Fruit fly (Drosophila melanogaster): Measurements from ENCODE around the gene PolH.

DNA sequence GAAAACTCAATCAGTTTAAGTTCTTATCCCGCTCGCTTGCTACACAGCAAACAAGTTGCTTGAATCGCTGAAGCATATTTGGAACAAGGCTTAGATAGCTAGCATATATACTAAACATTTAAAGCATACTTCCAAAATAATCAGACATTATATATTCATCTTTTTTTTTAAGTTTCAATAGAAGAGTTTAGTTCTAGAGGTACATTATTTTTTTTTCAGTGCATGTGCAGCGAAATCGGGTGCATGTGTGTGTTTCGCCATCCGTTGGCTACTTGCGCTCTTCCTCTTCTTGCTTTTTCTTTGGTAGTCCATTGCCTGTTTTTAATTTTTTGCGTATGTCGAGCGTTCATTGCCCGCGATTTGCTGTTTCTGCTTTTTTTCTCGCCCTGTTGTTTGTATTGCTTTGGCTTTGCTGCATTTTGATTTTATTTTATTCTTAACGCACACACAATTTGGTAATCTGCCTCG is 50.3 kb downstream of the PolH start:
- TF ChIP-seq CG8478 (optimal IDR thresholded peaks at IDR 0.05) (no peak), CTCF (optimal IDR thresholded peaks at IDR 0.05) (no peak)

Measured in S2 (cell line).